Fruit fly (Drosophila melanogaster) whole organism, pupa: ENCODE results near the gene CG3337.

Experiments used
- CG13204 ChIP-seq: fragments of 200-800 bp; sonication (Bioruptor generic); optimal IDR thresholded peaks from 2 replicates; lab custom pipeline; 2018; ENCODE audit warnings: missing biosample characterization, mild to moderate bottlenecking, missing genetic modification characterization, moderate library complexity
- CG8301 ChIP-seq: fragments of 200-800 bp; sonication (Bioruptor generic); optimal IDR thresholded peaks from 2 replicates; lab custom pipeline; 2018; ENCODE audit warnings: missing biosample characterization, mild to moderate bottlenecking, missing genetic modification characterization
- D1 ChIP-seq: fragments of 200-800 bp; sonication (Bioruptor generic); optimal IDR thresholded peaks from 2 replicates; lab custom pipeline; 2018; ENCODE audit warnings: missing biosample characterization, mild to moderate bottlenecking, missing genetic modification characterization, moderate library complexity
- EcR ChIP-seq: fragments of 200-800 bp; sonication (Bioruptor generic); optimal IDR thresholded peaks from 3 replicates; lab custom pipeline; 2019; ENCODE audit warnings: missing biosample characterization, missing genetic modification characterization, mild to moderate bottlenecking, moderate library complexity, missing genetic modification reagents
- fd96Ca ChIP-seq: fragments of 200-800 bp; sonication (Bioruptor generic); IDR thresholded peaks from 3 replicates; pipeline ENCODE4 v1.3.6; 2022; ENCODE audit warnings: missing biosample characterization, missing genetic modification characterization

- TF ChIP-seq CG8301 (tag; lab: Kevin White, UChicago) (no peak), EcR (GFP tag; lab: Kevin White, UChicago) (peak; percentile 27), D1 (tag; lab: Kevin White, UChicago) (no peak), CG13204 (GFP tag; lab: Kevin White, UChicago) (no peak), fd96Ca (no peak)
These were observed 24.1 kb downstream of the CG3337 start for dm6 chr3R:21199085-21199899.
